Fruit fly (Drosophila melanogaster) whole organism, wandering third instar larva: ENCODE results near the gene CG17764.

Experiments
- CrebA ChIP-seq: fragments of 200-800 bp; sonication (Bioruptor generic); optimal IDR thresholded peaks from 2 replicates; lab custom pipeline; 2016; ENCODE audit warnings: missing biosample characterization, mild to moderate bottlenecking, missing genetic modification characterization, borderline replicate concordance
- Dfd ChIP-seq: fragments of >200 bp; optimal IDR thresholded peaks from 2 replicates; lab custom pipeline; 2017; ENCODE audit warnings: missing biosample characterization, missing genetic modification characterization
- Dif ChIP-seq: fragments of 200-275, 200-300 bp; sonication (Bioruptor generic); optimal IDR thresholded peaks from 2 replicates; lab custom pipeline; 2018; ENCODE audit warnings: missing biosample characterization, missing genetic modification characterization; ENCODE audit not compliant: partially characterized antibody
- GATAd ChIP-seq: sonication (Bioruptor generic); optimal IDR thresholded peaks from 2 replicates; lab custom pipeline; 2016; ENCODE audit warnings: missing biosample characterization, missing genetic modification characterization
- HLH106 ChIP-seq: fragments of 200-800 bp; optimal IDR thresholded peaks from 3 replicates; lab custom pipeline; 2019; ENCODE audit warnings: missing biosample characterization, mild to moderate bottlenecking, missing genetic modification characterization, moderate library complexity
- Hnf4 ChIP-seq: fragments of 200-800 bp; sonication (Bioruptor generic); optimal IDR thresholded peaks from 2 replicates; lab custom pipeline; 2016; ENCODE audit warnings: missing biosample characterization, mild to moderate bottlenecking, missing genetic modification characterization
- Hr78 ChIP-seq: fragments of >200 bp; optimal IDR thresholded peaks from 2 replicates; lab custom pipeline; 2017; ENCODE audit warnings: missing biosample characterization, missing genetic modification characterization
- Hr83 ChIP-seq: fragments of 200-300 bp; sonication (Bioruptor generic); optimal IDR thresholded peaks from 2 replicates; lab custom pipeline; 2016; ENCODE audit warnings: missing biosample characterization, mild to moderate bottlenecking, missing genetic modification characterization, moderate library complexity; ENCODE audit not compliant: poor library complexity, severe bottlenecking
- Mio ChIP-seq: sonication (Bioruptor generic); optimal IDR thresholded peaks from 2 replicates; lab custom pipeline; 2016; ENCODE audit warnings: missing biosample characterization, missing genetic modification characterization
- Myc ChIP-seq: fragments of >200 bp; optimal IDR thresholded peaks from 2 replicates; lab custom pipeline; 2017
- N ChIP-seq: fragments of >200 bp; optimal IDR thresholded peaks from 2 replicates; lab custom pipeline; 2018; ENCODE audit warnings: missing biosample characterization, missing external identifiers, missing genetic modification characterization
- OdsH ChIP-seq: fragments of 200-800 bp; sonication (Bioruptor generic); optimal IDR thresholded peaks from 2 replicates; lab custom pipeline; 2016; ENCODE audit warnings: missing biosample characterization, mild to moderate bottlenecking, missing genetic modification characterization
- Rel ChIP-seq, 2 experiments: fragments of 200-800 bp; sonication (Bioruptor generic) in 1 of 2; optimal IDR thresholded peaks; 2 replicates in 1 of 2; 3 replicates in 1 of 2; lab custom pipeline; 2016 to 2019; ENCODE audit warnings: mild to moderate bottlenecking in 2 of 2, missing biosample characterization in 2 of 2, missing genetic modification characterization in 2 of 2, moderate library complexity in 1 of 2
- Sp1 ChIP-seq: fragments of 200-800 bp; sonication (Bioruptor generic); optimal IDR thresholded peaks from 3 replicates; lab custom pipeline; 2019; ENCODE audit warnings: missing biosample characterization, mild to moderate bottlenecking, missing genetic modification characterization, moderate library complexity
- Vsx2 ChIP-seq: fragments of 200-300, 225-300 bp; sonication (Bioruptor generic); optimal IDR thresholded peaks from 2 replicates; lab custom pipeline; 2018; ENCODE audit warnings: missing biosample characterization, missing genetic modification characterization; ENCODE audit not compliant: partially characterized antibody
- br ChIP-seq: fragments of 200-800 bp; sonication (Bioruptor generic); optimal IDR thresholded peaks from 2 replicates; lab custom pipeline; 2016; ENCODE audit warnings: missing biosample characterization, missing genetic modification characterization
- brk ChIP-seq: fragments of 200-800 bp; sonication (Bioruptor generic); optimal IDR thresholded peaks from 2 replicates; lab custom pipeline; 2016; ENCODE audit warnings: missing biosample characterization, mild to moderate bottlenecking, missing genetic modification characterization
- dl ChIP-seq, 2 experiments: fragments of 175-275, 200-275 bp in 1 of 2; fragments of 200-275 bp in 1 of 2; sonication (Bioruptor generic); optimal IDR thresholded peaks; lab custom pipeline; 2018; ENCODE audit warnings: mild to moderate bottlenecking in 2 of 2, missing biosample characterization in 2 of 2, missing genetic modification characterization in 2 of 2, moderate library complexity in 2 of 2; ENCODE audit not compliant: partially characterized antibody in 2 of 2, insufficient read depth in 1 of 2
- dmrt93B ChIP-seq: fragments of 200-800 bp; sonication (Bioruptor generic); optimal IDR thresholded peaks from 2 replicates; lab custom pipeline; 2018; ENCODE audit warnings: missing biosample characterization, mild to moderate bottlenecking, missing genetic modification characterization
- ey ChIP-seq: fragments of 200-800 bp; sonication (Bioruptor generic); optimal IDR thresholded peaks from 2 replicates; lab custom pipeline; 2016; ENCODE audit warnings: missing biosample characterization, missing genetic modification characterization
- foxo ChIP-seq, 2 experiments: fragments of 200-800 bp; sonication (Bioruptor generic); optimal IDR thresholded peaks; 2 replicates in 1 of 2; 3 replicates in 1 of 2; lab custom pipeline; 2016 to 2017; ENCODE audit warnings: missing biosample characterization in 2 of 2, missing genetic modification characterization in 2 of 2
- fru ChIP-seq: fragments of 200-800 bp; sonication (Bioruptor generic); optimal IDR thresholded peaks from 3 replicates; lab custom pipeline; 2016; ENCODE audit warnings: missing biosample characterization, mild to moderate bottlenecking, missing genetic modification characterization
- h ChIP-seq: fragments of 200-800 bp; sonication (Bioruptor generic); optimal IDR thresholded peaks from 3 replicates; lab custom pipeline; 2016; ENCODE audit warnings: missing biosample characterization, mild to moderate bottlenecking, missing genetic modification characterization
- jim ChIP-seq: fragments of 175-275, 200-325 bp; sonication (Bioruptor generic); optimal IDR thresholded peaks from 2 replicates; lab custom pipeline; 2016; ENCODE audit warnings: missing biosample characterization, mild to moderate bottlenecking, missing genetic modification characterization
- lola ChIP-seq: fragments of >200 bp; optimal IDR thresholded peaks from 2 replicates; lab custom pipeline; 2017; ENCODE audit warnings: missing biosample characterization, missing genetic modification characterization
- psq ChIP-seq: fragments of 200-800 bp; sonication (Bioruptor generic); optimal IDR thresholded peaks from 3 replicates; lab custom pipeline; 2017; ENCODE audit warnings: missing biosample characterization, mild to moderate bottlenecking, missing genetic modification characterization, moderate library complexity
- rgr ChIP-seq: fragments of 200-800 bp; sonication (Bioruptor generic); optimal IDR thresholded peaks from 3 replicates; lab custom pipeline; 2016; ENCODE audit warnings: missing biosample characterization, mild to moderate bottlenecking, missing genetic modification characterization
- sv ChIP-seq: fragments of 200-800 bp; sonication (Bioruptor generic); optimal IDR thresholded peaks from 3 replicates; lab custom pipeline; 2016; ENCODE audit warnings: missing biosample characterization, missing genetic modification characterization
- tai ChIP-seq: sonication (Bioruptor generic); optimal IDR thresholded peaks from 2 replicates; lab custom pipeline; 2016; ENCODE audit warnings: missing biosample characterization, missing genetic modification characterization
- usp ChIP-seq: fragments of >200 bp; optimal IDR thresholded peaks from 2 replicates; lab custom pipeline; 2017; ENCODE audit warnings: missing biosample characterization, missing genetic modification characterization
- woc ChIP-seq: sonication (Bioruptor generic); optimal IDR thresholded peaks from 2 replicates; lab custom pipeline; 2016; ENCODE audit warnings: missing biosample characterization, mild to moderate bottlenecking, missing genetic modification characterization

Gene CG17764

dm6 chrX:5308963-5309362 lies 1.7 kb upstream of the CG17764 start, which contains the start of the genes Cdk7 and snf:
Gene Cdk7 (minus strand): TSS chrX:5308983.
Gene snf (plus strand): TSS chrX:5309242.
- TF ChIP-seq rgr (GFP tag; lab: Kevin White, UChicago), result peak; percentile 47
- peak; percentile 43 for TF ChIP-seq HLH106 (tag; lab: Kevin White, UChicago)
- TF ChIP-seq Sp1 (GFP tag; lab: Kevin White, UChicago), result peak; percentile 24
- no peak for TF ChIP-seq dl (GFP tag; optimal IDR thresholded peaks at IDR 0.05; lab: Kevin White, UChicago; ENCODE audit: insufficient read depth in 1 of 2, partially characterized antibody in 2 of 2)
- TF ChIP-seq foxo (GFP tag; optimal IDR thresholded peaks at IDR 0.05; lab: Kevin White, UChicago), result peak in 1 of 2 experiments; percentile 63
- peak; percentile 56 for TF ChIP-seq Myc (lab: Kevin White, UChicago)
- TF ChIP-seq Dfd, result no peak
- TF ChIP-seq fru (GFP tag; lab: Kevin White, UChicago), result peak; percentile 49
- peak; percentile 20 for TF ChIP-seq Hr83 (GFP tag; lab: Kevin White, UChicago)
- peak; percentile 32 for TF ChIP-seq psq (GFP tag; lab: Kevin White, UChicago)
- TF ChIP-seq lola, result no peak
- no peak for TF ChIP-seq usp (GFP tag; lab: Kevin White, UChicago)
- no peak for TF ChIP-seq jim (GFP tag; lab: Kevin White, UChicago)
- peak; percentile 8 for TF ChIP-seq sv (GFP tag; lab: Kevin White, UChicago)
- TF ChIP-seq Vsx2, result peak; percentile 30
- TF ChIP-seq ey (GFP tag; lab: Kevin White, UChicago), result peak; percentile 33
- peak; percentile 28 for TF ChIP-seq OdsH (GFP tag; lab: Kevin White, UChicago)

- no peak for TF ChIP-seq brk (GFP tag; lab: Kevin White, UChicago)
- TF ChIP-seq OdsH (GFP tag; lab: Kevin White, UChicago), result no peak
- TF ChIP-seq dl (GFP tag; optimal IDR thresholded peaks at IDR 0.05; lab: Kevin White, UChicago; ENCODE audit: insufficient read depth in 1 of 2, partially characterized antibody in 2 of 2), result no peak
- TF ChIP-seq Sp1 (GFP tag; lab: Kevin White, UChicago), result no peak
- no peak for TF ChIP-seq Hr78
- no peak for TF ChIP-seq ey (GFP tag; lab: Kevin White, UChicago)
- TF ChIP-seq lola, result no peak
- no peak for TF ChIP-seq CrebA (GFP tag; lab: Kevin White, UChicago)
- TF ChIP-seq Mio (GFP tag; lab: Kevin White, UChicago), result no peak
- TF ChIP-seq tai (GFP tag; lab: Kevin White, UChicago), result no peak
- TF ChIP-seq foxo (GFP tag; optimal IDR thresholded peaks at IDR 0.05; lab: Kevin White, UChicago), result no peak
- no peak for TF ChIP-seq GATAd (GFP tag; lab: Kevin White, UChicago)
- no peak for TF ChIP-seq dmrt93B (GFP tag; lab: Kevin White, UChicago)
- TF ChIP-seq N, result no peak
- no peak for TF ChIP-seq HLH106 (tag; lab: Kevin White, UChicago)
- no peak for TF ChIP-seq sv (GFP tag; lab: Kevin White, UChicago)
- no peak for TF ChIP-seq woc (GFP tag; lab: Kevin White, UChicago)
- no peak for TF ChIP-seq fru (GFP tag; lab: Kevin White, UChicago)
- TF ChIP-seq, all 38 proteins: peak for 0
Measured at dm6 chrX:5305591-5305990, 1.6 kb downstream of the CG17764 start, which contains the start of gene CG3323. Gene CG3323 (minus strand): TSS chrX:5305691.

dm6 chrX:5300623-5301283 lies 6.5 kb downstream of the CG17764 start:
- TF ChIP-seq rgr (GFP tag; lab: Kevin White, UChicago) (peak; percentile 28), fru (GFP tag; lab: Kevin White, UChicago) (peak; percentile 18), h (GFP tag; lab: Kevin White, UChicago) (peak; percentile 36), Rel (GFP tag; optimal IDR thresholded peaks at IDR 0.05; lab: Kevin White, UChicago) (no peak), Rel (tag; optimal IDR thresholded peaks at IDR 0.05; lab: Kevin White, UChicago) (no peak), br (GFP tag; lab: Kevin White, UChicago) (peak; percentile 44), Dfd (peak; percentile 30), Mio (GFP tag; lab: Kevin White, UChicago) (no peak), usp (GFP tag; lab: Kevin White, UChicago) (no peak), Sp1 (GFP tag; lab: Kevin White, UChicago) (peak; percentile 11), psq (GFP tag; lab: Kevin White, UChicago) (no peak), dmrt93B (GFP tag; lab: Kevin White, UChicago) (peak; percentile 12), woc (GFP tag; lab: Kevin White, UChicago) (peak; percentile 45), HLH106 (tag; lab: Kevin White, UChicago) (peak; percentile 41), Hnf4 (GFP tag; lab: Kevin White, UChicago) (no peak), foxo (GFP tag; optimal IDR thresholded peaks at IDR 0.05; lab: Kevin White, UChicago) (peak in 1 of 2 experiments; percentile 38), N (no peak), GATAd (GFP tag; lab: Kevin White, UChicago) (no peak), OdsH (GFP tag; lab: Kevin White, UChicago) (peak; percentile 14), Myc (lab: Kevin White, UChicago) (no peak), Dif (GFP tag; lab: Kevin White, UChicago) (no peak)
